Fruit fly (Drosophila melanogaster) whole organism, embryonic: ENCODE measurements around the gene kirre.

Experiments used
- BEAF-32 ChIP-seq: fragments of 200-800 bp; sonication (Bioruptor generic); optimal IDR thresholded peaks from 3 replicates; lab custom pipeline; 2017; ENCODE audit warnings: missing biosample characterization, missing genetic modification characterization, mild to moderate bottlenecking, moderate library complexity, missing genetic modification reagents
- Bteb2 ChIP-seq: fragments of 200-800 bp; sonication (Bioruptor generic); optimal IDR thresholded peaks from 2 replicates; lab custom pipeline; 2016; ENCODE audit warnings: missing biosample characterization, missing genetic modification characterization
- CG10147 ChIP-seq: fragments of 200-800 bp; sonication (Bioruptor generic); optimal IDR thresholded peaks from 2 replicates; lab custom pipeline; 2019; ENCODE audit warnings: missing biosample characterization, mild to moderate bottlenecking, missing genetic modification characterization, moderate library complexity
- CG11247 ChIP-seq: fragments of 200-800 bp; sonication (Bioruptor generic); IDR thresholded peaks from 2 replicates; pipeline ENCODE4 v1.3.6; 2022; ENCODE audit warnings: missing biosample characterization, missing genetic modification characterization
- CG11723 ChIP-seq: fragments of 200-800 bp; sonication (Bioruptor generic); optimal IDR thresholded peaks from 2 replicates; lab custom pipeline; 2017; ENCODE audit warnings: missing biosample characterization, mild to moderate bottlenecking, missing genetic modification characterization
- CG12769 ChIP-seq: fragments of 200-800 bp; sonication (Bioruptor generic); optimal IDR thresholded peaks from 2 replicates; lab custom pipeline; 2019; ENCODE audit warnings: missing biosample characterization, mild to moderate bottlenecking, missing genetic modification characterization, moderate library complexity
- CG16813 ChIP-seq: fragments of 200-800 bp; sonication (Bioruptor generic); IDR thresholded peaks from 3 replicates; pipeline ENCODE4 v1.3.6; 2022; ENCODE audit warnings: missing biosample characterization, missing genetic modification characterization; ENCODE audit not compliant: partially characterized antibody
- CG1792 ChIP-seq: fragments of 200-800 bp; sonication (Bioruptor generic); optimal IDR thresholded peaks from 2 replicates; lab custom pipeline; 2016; ENCODE audit warnings: missing biosample characterization, missing genetic modification characterization
- CG1832 ChIP-seq: fragments of 200-800 bp; sonication (Bioruptor generic); optimal IDR thresholded peaks from 2 replicates; lab custom pipeline; 2017; ENCODE audit warnings: missing biosample characterization, mild to moderate bottlenecking, missing genetic modification characterization, inconsistent platforms
- CG2116 ChIP-seq: fragments of 200-800 bp; sonication (Bioruptor generic); optimal IDR thresholded peaks from 3 replicates; lab custom pipeline; 2018; ENCODE audit warnings: missing biosample characterization, mild to moderate bottlenecking, missing genetic modification characterization
- CG2199 ChIP-seq: fragments of 200-800 bp; sonication (Bioruptor generic); IDR thresholded peaks from 3 replicates; pipeline ENCODE4 v1.3.6; 2022; ENCODE audit warnings: missing biosample characterization, missing genetic modification characterization
- CG30431 ChIP-seq: fragments of 200-800 bp; sonication (Bioruptor generic); optimal IDR thresholded peaks from 2 replicates; lab custom pipeline; 2017; ENCODE audit warnings: missing biosample characterization, missing genetic modification characterization
- CG31224 ChIP-seq: fragments of 200-800 bp; sonication (Bioruptor generic); IDR thresholded peaks from 2 replicates; pipeline ENCODE4 v1.3.6; 2022; ENCODE audit warnings: missing biosample characterization, missing genetic modification characterization
- CG31365 ChIP-seq: fragments of 200-800 bp; sonication (Bioruptor generic); optimal IDR thresholded peaks from 2 replicates; lab custom pipeline; 2018; ENCODE audit warnings: missing biosample characterization, mild to moderate bottlenecking, missing genetic modification characterization
- CG3163 ChIP-seq: fragments of 200-800 bp; sonication (Bioruptor generic); optimal IDR thresholded peaks from 3 replicates; lab custom pipeline; 2016; ENCODE audit warnings: missing biosample characterization, missing genetic modification characterization
- CG8924 ChIP-seq: fragments of 200-800 bp; optimal IDR thresholded peaks from 3 replicates; lab custom pipeline; 2019; ENCODE audit warnings: missing biosample characterization, mild to moderate bottlenecking, missing genetic modification characterization, moderate library complexity
- CG9727 ChIP-seq: fragments of 200-800 bp; sonication (Bioruptor generic); optimal IDR thresholded peaks from 3 replicates; lab custom pipeline; 2017; ENCODE audit warnings: missing biosample characterization, mild to moderate bottlenecking, missing genetic modification characterization
- D19B ChIP-seq: fragments of 200-800 bp; sonication (Bioruptor generic); optimal IDR thresholded peaks from 2 replicates; lab custom pipeline; 2017; ENCODE audit warnings: missing biosample characterization, mild to moderate bottlenecking, missing genetic modification characterization
- Dbx ChIP-seq: fragments of 200-800 bp; sonication (Bioruptor generic); IDR thresholded peaks from 3 replicates; pipeline ENCODE4 v1.3.6; 2022; ENCODE audit warnings: missing biosample characterization, missing genetic modification characterization
- Doc3 ChIP-seq: fragments of 200-800 bp; sonication (Bioruptor generic); IDR thresholded peaks from 3 replicates; pipeline ENCODE4 v1.3.6; 2022; ENCODE audit warnings: missing biosample characterization, missing genetic modification characterization; ENCODE audit not compliant: partially characterized antibody
- Dref ChIP-seq: fragments of 200-800 bp; sonication (Bioruptor generic); IDR thresholded peaks from 2 replicates; pipeline ENCODE4 v1.3.6; 2022; ENCODE audit warnings: missing biosample characterization, missing genetic modification characterization
- E2f1 ChIP-seq: fragments of 200-800 bp; sonication (Bioruptor generic); IDR thresholded peaks from 2 replicates; pipeline ENCODE4 v1.3.6; 2022; ENCODE audit warnings: missing biosample characterization, missing genetic modification characterization
- GATAe ChIP-seq: fragments of 200-800 bp; sonication (Bioruptor generic); conservative IDR thresholded peaks from 2 replicates; pipeline ENCODE4 v1.3.6; 2022; ENCODE audit warnings: missing biosample characterization, missing genetic modification characterization
- Gsc ChIP-seq: fragments of 200-800 bp; sonication (Bioruptor generic); IDR thresholded peaks from 2 replicates; pipeline ENCODE4 v1.3.6; 2022; ENCODE audit warnings: missing biosample characterization, missing genetic modification characterization
- HLHmδ ChIP-seq: fragments of 200-800 bp; sonication (Bioruptor generic); optimal IDR thresholded peaks from 2 replicates; lab custom pipeline; 2018; ENCODE audit warnings: missing biosample characterization, mild to moderate bottlenecking, missing genetic modification characterization, moderate library complexity
- HmgZ ChIP-seq: fragments of 200-800 bp; sonication (Bioruptor generic); optimal IDR thresholded peaks from 2 replicates; lab custom pipeline; 2018; ENCODE audit warnings: missing biosample characterization, mild to moderate bottlenecking, missing genetic modification characterization
- Max ChIP-seq: fragments of 200-800 bp; sonication (Bioruptor generic); optimal IDR thresholded peaks from 2 replicates; lab custom pipeline; 2016; ENCODE audit warnings: missing biosample characterization, mild to moderate bottlenecking, missing genetic modification characterization
- Myb ChIP-seq: fragments of 200-800 bp; sonication (Bioruptor generic); optimal IDR thresholded peaks from 2 replicates; lab custom pipeline; 2016; ENCODE audit warnings: missing biosample characterization, missing genetic modification characterization
- Spps ChIP-seq: fragments of 200-800 bp; sonication (Bioruptor generic); optimal IDR thresholded peaks from 2 replicates; lab custom pipeline; 2018; ENCODE audit warnings: missing biosample characterization, mild to moderate bottlenecking, missing genetic modification characterization
- Sry-β ChIP-seq: fragments of 200-800 bp; sonication (Bioruptor generic); optimal IDR thresholded peaks from 2 replicates; lab custom pipeline; 2018; ENCODE audit warnings: missing biosample characterization, mild to moderate bottlenecking, missing genetic modification characterization, moderate library complexity
- abd-A ChIP-seq: fragments of 200-800 bp; sonication (Bioruptor generic); optimal IDR thresholded peaks from 3 replicates; lab custom pipeline; 2019; ENCODE audit warnings: missing biosample characterization, mild to moderate bottlenecking, missing genetic modification characterization, moderate library complexity
- chm ChIP-seq: fragments of 200-800 bp; sonication (Bioruptor generic); IDR thresholded peaks from 2 replicates; pipeline ENCODE4 v1.3.6; 2022; ENCODE audit warnings: missing biosample characterization, missing genetic modification characterization
- crp ChIP-seq, 2 experiments: fragments of 200-800 bp; sonication (Bioruptor generic); optimal IDR thresholded peaks; 2 replicates in 1 of 2; 3 replicates in 1 of 2; lab custom pipeline; 2017; ENCODE audit warnings: missing biosample characterization in 2 of 2, missing genetic modification characterization in 2 of 2, mild to moderate bottlenecking in 1 of 2, moderate library complexity in 1 of 2
- danr ChIP-seq: fragments of 200-800 bp; sonication (Bioruptor generic); IDR thresholded peaks from 2 replicates; pipeline ENCODE4 v1.3.6; 2022; ENCODE audit warnings: missing biosample characterization, missing genetic modification characterization
- dati ChIP-seq: fragments of 200-800 bp; sonication (Bioruptor generic); IDR thresholded peaks from 2 replicates; pipeline ENCODE4 v1.3.6; 2022; ENCODE audit warnings: missing biosample characterization, missing genetic modification characterization
- en ChIP-seq: fragments of 200-800 bp; sonication (Bioruptor generic); optimal IDR thresholded peaks from 2 replicates; lab custom pipeline; 2016; ENCODE audit warnings: missing biosample characterization, missing genetic modification characterization
- eyg ChIP-seq: fragments of 200-800 bp; sonication (Bioruptor generic); optimal IDR thresholded peaks from 3 replicates; lab custom pipeline; 2016; ENCODE audit warnings: missing biosample characterization, missing genetic modification characterization
- hb ChIP-seq: fragments of 200-800 bp; sonication (Bioruptor generic); IDR thresholded peaks from 3 replicates; pipeline ENCODE4 v1.3.6; 2022; ENCODE audit warnings: missing biosample characterization, missing genetic modification characterization; ENCODE audit not compliant: partially characterized antibody
- lab ChIP-seq: fragments of 200-800 bp; sonication (Bioruptor generic); optimal IDR thresholded peaks from 3 replicates; lab custom pipeline; 2017; ENCODE audit warnings: missing biosample characterization, missing genetic modification characterization, mild to moderate bottlenecking, moderate library complexity, missing genetic modification reagents
- nom ChIP-seq: fragments of 200-800 bp; sonication (Bioruptor generic); optimal IDR thresholded peaks from 2 replicates; lab custom pipeline; 2017; ENCODE audit warnings: missing biosample characterization, missing genetic modification characterization, mild to moderate bottlenecking, moderate library complexity, missing genetic modification reagents
- pho ChIP-seq: fragments of 200-800 bp; sonication (Bioruptor generic); optimal IDR thresholded peaks from 2 replicates; lab custom pipeline; 2016; ENCODE audit warnings: missing biosample characterization, missing genetic modification characterization
- pros ChIP-seq: fragments of 200-800 bp; sonication (Bioruptor generic); optimal IDR thresholded peaks from 3 replicates; lab custom pipeline; 2019; ENCODE audit warnings: missing biosample characterization, mild to moderate bottlenecking, missing genetic modification characterization, moderate library complexity
- repo ChIP-seq: fragments of 200-800 bp; sonication (Bioruptor generic); optimal IDR thresholded peaks from 2 replicates; lab custom pipeline; 2016; ENCODE audit warnings: missing biosample characterization, missing genetic modification characterization
- rib ChIP-seq: fragments of 200-800 bp; sonication (Bioruptor generic); IDR thresholded peaks from 2 replicates; pipeline ENCODE4 v1.3.6; 2022; ENCODE audit warnings: missing biosample characterization, missing genetic modification characterization
- scrt ChIP-seq: fragments of 200-800 bp; sonication (Bioruptor generic); optimal IDR thresholded peaks from 2 replicates; lab custom pipeline; 2018; ENCODE audit warnings: missing biosample characterization, mild to moderate bottlenecking, missing genetic modification characterization, moderate library complexity
- sens-2 ChIP-seq: fragments of 200-800 bp; sonication (Bioruptor generic); IDR thresholded peaks from 2 replicates; pipeline ENCODE4 v1.3.6; 2022; ENCODE audit warnings: missing biosample characterization, missing genetic modification characterization
- sima ChIP-seq: fragments of 200-800 bp; sonication (Bioruptor generic); optimal IDR thresholded peaks from 2 replicates; lab custom pipeline; 2016; ENCODE audit warnings: missing biosample characterization, missing genetic modification characterization
- sr ChIP-seq: fragments of 200-800 bp; sonication (Bioruptor generic); IDR thresholded peaks from 3 replicates; pipeline ENCODE4 v1.3.6; 2022; ENCODE audit warnings: missing biosample characterization, missing genetic modification characterization
- vvl ChIP-seq: fragments of 200-800 bp; sonication (Bioruptor generic); IDR thresholded peaks from 2 replicates; pipeline ENCODE4 v1.3.6; 2022; ENCODE audit warnings: missing biosample characterization, missing genetic modification characterization
- zen2 ChIP-seq: fragments of 200-800 bp; sonication (Bioruptor generic); IDR thresholded peaks from 3 replicates; pipeline ENCODE4 v1.3.6; 2022; ENCODE audit warnings: missing biosample characterization, missing genetic modification characterization; ENCODE audit not compliant: partially characterized antibody

Gene kirre

DNA sequence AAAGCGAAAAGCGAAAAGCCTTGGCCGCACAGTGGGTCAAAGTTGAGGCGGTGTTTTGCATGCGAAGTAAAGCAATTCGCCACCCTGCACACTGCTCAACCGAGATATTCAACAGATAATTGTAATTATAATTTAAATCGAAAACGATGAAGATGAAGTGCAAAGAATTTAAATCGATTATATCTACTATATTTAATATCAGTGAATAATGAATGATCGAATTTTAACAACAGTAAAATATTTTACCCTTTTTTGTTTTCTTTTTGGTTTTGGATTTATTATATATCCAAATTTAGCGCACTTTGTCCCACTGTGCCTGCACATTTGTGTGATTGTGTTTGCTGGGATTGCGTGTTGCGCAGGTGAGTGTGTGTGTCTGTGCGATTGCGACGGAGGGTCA is 47.1 kb downstream of the kirre start (continued):
- TF ChIP-seq CG8924 (tag; lab: Kevin White, UChicago) (peak; percentile 85), Doc3 (GFP tag; lab: Robert Waterston, UW) (no peak), Bteb2 (GFP tag; lab: Kevin White, UChicago) (peak; percentile 64), CG1792 (GFP tag; lab: Kevin White, UChicago) (peak; percentile 18), BEAF-32 (no peak), E2f1 (GFP tag; lab: Robert Waterston, UW) (peak; percentile 86), repo (GFP tag; lab: Kevin White, UChicago) (peak; percentile 58), en (peak; percentile 22), CG11247 (GFP tag; lab: Robert Waterston, UW) (peak; percentile 73), rib (GFP tag; lab: Robert Waterston, UW) (no peak; the same call in 1 of the 2 replicates), Sry-β (GFP tag; lab: Kevin White, UChicago) (no peak), lab (GFP tag; lab: Kevin White, UChicago) (peak; percentile 87), pros (no peak), CG2116 (GFP tag; lab: Kevin White, UChicago) (peak; percentile 28), CG31224 (GFP tag; lab: Robert Waterston, UW) (peak; percentile 60), vvl (GFP tag; lab: Robert Waterston, UW) (peak; percentile 71), Myb (GFP tag; lab: Kevin White, UChicago) (peak; percentile 41), HLHmδ (no peak), CG9727 (GFP tag; lab: Kevin White, UChicago) (peak; percentile 80), sr (GFP tag; lab: Robert Waterston, UW) (peak; percentile 50; the same call in 1 of the 3 replicates), CG16813 (GFP tag; lab: Robert Waterston, UW) (no peak), Dref (GFP tag; lab: Robert Waterston, UW) (no peak), eyg (peak; percentile 6), GATAe (GFP tag; lab: Robert Waterston, UW) (no peak), HmgZ (tag; lab: Kevin White, UChicago) (peak; percentile 54), sens-2 (GFP tag; lab: Robert Waterston, UW) (peak; percentile 28; the same call in 1 of the 2 replicates), Dbx (GFP tag; lab: Robert Waterston, UW) (peak; percentile 63; the same call in 1 of the 3 replicates), CG11723 (GFP tag; lab: Kevin White, UChicago) (peak; percentile 70), CG1832 (no peak), nom (GFP tag; lab: Kevin White, UChicago) (peak; percentile 81), CG31365 (tag; lab: Kevin White, UChicago) (peak; percentile 24), pho (GFP tag; lab: Kevin White, UChicago) (peak; percentile 61), CG10147 (peak; percentile 86), CG2199 (no peak), dati (GFP tag; lab: Robert Waterston, UW) (0 out of 2 replicates have a peak, but pooled peaks have one; percentile 24), CG3163 (no peak), scrt (GFP tag; lab: Kevin White, UChicago) (peak; percentile 68), CG12769 (tag; lab: Kevin White, UChicago) (peak; percentile 83), D19B (GFP tag; lab: Kevin White, UChicago) (peak; percentile 65), hb (GFP tag; lab: Robert Waterston, UW) (no peak), sima (GFP tag; lab: Kevin White, UChicago) (peak; percentile 39), CG30431 (GFP tag; lab: Kevin White, UChicago) (peak; percentile 75), zen2 (GFP tag; lab: Robert Waterston, UW) (no peak), Gsc (GFP tag; lab: Robert Waterston, UW) (0 out of 2 replicates have a peak, but pooled peaks have one; percentile 17), crp (GFP tag; optimal IDR thresholded peaks at IDR 0.05; lab: Kevin White, UChicago) (peak in 1 of 2 experiments; percentile 42), chm (peak; percentile 67; the same call in 1 of the 2 replicates), danr (GFP tag; lab: Robert Waterston, UW) (peak; percentile 75), abd-A (no peak), Spps (tag; lab: Kevin White, UChicago) (peak; percentile 32), Max (GFP tag; lab: Kevin White, UChicago) (peak; percentile 78)
